Fruit fly (Drosophila melanogaster): Measurements from ENCODE around the gene t-cup.

DNA sequence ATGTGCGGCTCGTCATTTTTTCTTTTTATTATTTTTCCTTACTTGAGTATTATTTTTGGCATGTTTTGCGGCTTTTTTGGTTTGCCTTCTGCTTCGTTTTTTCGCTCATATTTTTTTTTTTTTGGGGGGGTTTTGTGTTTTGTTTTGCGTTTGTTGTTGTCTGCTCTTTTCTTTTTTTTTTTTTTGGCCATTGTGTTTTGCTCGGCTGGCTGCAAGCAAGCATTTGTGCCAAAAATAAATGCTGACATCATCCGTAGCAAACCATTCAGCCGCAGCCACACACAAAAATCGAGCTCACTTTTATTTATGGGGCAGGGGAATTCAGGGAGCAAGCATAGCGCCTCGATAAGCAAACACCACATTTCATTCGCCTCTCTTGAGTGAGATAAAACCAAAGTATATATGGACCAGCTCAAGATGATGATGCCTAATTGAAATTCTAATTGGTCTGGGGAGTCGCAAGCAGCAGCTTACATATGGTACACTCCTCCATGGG is 16.8 kb upstream of the t-cup start:
- TF ChIP-seq tj (GFP tag; optimal IDR thresholded peaks at IDR 0.05) (peak; percentile 89), Clk (GFP tag; optimal IDR thresholded peaks at IDR 0.05) (no peak), Crg-1 (GFP tag; optimal IDR thresholded peaks at IDR 0.05) (no peak), CG7101 (tag; optimal IDR thresholded peaks at IDR 0.05) (no peak), bab1 (GFP tag; optimal IDR thresholded peaks at IDR 0.05) (no peak)

All from whole organism, adult.